Fruit fly (Drosophila melanogaster) whole organism, embryonic: ENCODE data around the gene CG44088.

Experiments
- Ada2b ChIP-seq: fragments of 200-800 bp; sonication (Bioruptor generic); IDR thresholded peaks from 2 replicates; pipeline ENCODE4 v1.3.6; 2022; ENCODE audit warnings: missing biosample characterization, missing genetic modification characterization
- Awh ChIP-seq: fragments of 200-800 bp; sonication (Bioruptor generic); IDR thresholded peaks from 2 replicates; pipeline ENCODE4, ENCODE4 v1.3.6; 2022; ENCODE audit warnings: missing biosample characterization, missing genetic modification characterization
- CG1024 ChIP-seq: fragments of 200-800 bp; sonication (Bioruptor generic); IDR thresholded peaks from 2 replicates; pipeline ENCODE4 v1.3.6; 2022; ENCODE audit warnings: missing biosample characterization, missing genetic modification characterization
- CG10267 ChIP-seq: fragments of 200-800 bp; sonication (Bioruptor generic); optimal IDR thresholded peaks from 2 replicates; lab custom pipeline; 2018; ENCODE audit warnings: missing biosample characterization, mild to moderate bottlenecking, missing genetic modification characterization, moderate library complexity
- CG10366 ChIP-seq: fragments of 200-800 bp; sonication (Bioruptor generic); IDR thresholded peaks from 2 replicates; pipeline ENCODE4 v1.3.6; 2022; ENCODE audit warnings: missing biosample characterization, missing genetic modification characterization
- CG10431 ChIP-seq: fragments of 200-800 bp; sonication (Bioruptor generic); optimal IDR thresholded peaks from 3 replicates; lab custom pipeline; 2018; ENCODE audit warnings: missing biosample characterization, mild to moderate bottlenecking, missing genetic modification characterization
- CG11085 ChIP-seq: fragments of 200-800 bp; sonication (Bioruptor generic); IDR thresholded peaks from 2 replicates; pipeline ENCODE4 v1.3.6; 2022; ENCODE audit warnings: missing biosample characterization, missing genetic modification characterization
- CG12299 ChIP-seq: fragments of 200-800 bp; sonication (Bioruptor generic); optimal IDR thresholded peaks from 2 replicates; lab custom pipeline; 2018; ENCODE audit warnings: missing biosample characterization, mild to moderate bottlenecking, missing genetic modification characterization
- CG13624 ChIP-seq: fragments of 200-800 bp; sonication (Bioruptor generic); optimal IDR thresholded peaks from 2 replicates; lab custom pipeline; 2016; ENCODE audit warnings: missing biosample characterization, missing genetic modification characterization
- CG13775 ChIP-seq: fragments of 200-800 bp; sonication (Bioruptor generic); optimal IDR thresholded peaks from 3 replicates; lab custom pipeline; 2017; ENCODE audit warnings: missing biosample characterization, mild to moderate bottlenecking, missing genetic modification characterization
- CG14667 ChIP-seq: fragments of 200-800 bp; sonication (Bioruptor generic); IDR thresholded peaks from 2 replicates; pipeline ENCODE4 v1.3.6; 2022; ENCODE audit warnings: missing biosample characterization, missing genetic modification characterization
- CG15269 ChIP-seq: fragments of 200-800 bp; sonication (Bioruptor generic); optimal IDR thresholded peaks from 2 replicates; lab custom pipeline; 2018; ENCODE audit warnings: missing biosample characterization, mild to moderate bottlenecking, missing genetic modification characterization, moderate library complexity
- CG1647 ChIP-seq: fragments of 200-800 bp; sonication (Bioruptor generic); optimal IDR thresholded peaks from 3 replicates; lab custom pipeline; 2016; ENCODE audit warnings: missing biosample characterization, missing genetic modification characterization
- CG18011 ChIP-seq: fragments of 200-800 bp; sonication (Bioruptor generic); optimal IDR thresholded peaks from 2 replicates; lab custom pipeline; 2017; ENCODE audit warnings: missing biosample characterization, missing genetic modification characterization, mild to moderate bottlenecking, moderate library complexity, missing genotype
- CG2199 ChIP-seq: fragments of 200-800 bp; sonication (Bioruptor generic); IDR thresholded peaks from 3 replicates; pipeline ENCODE4 v1.3.6; 2022; ENCODE audit warnings: missing biosample characterization, missing genetic modification characterization
- CG30020 ChIP-seq: fragments of 200-800 bp; optimal IDR thresholded peaks from 2 replicates; lab custom pipeline; 2019; ENCODE audit warnings: missing biosample characterization, mild to moderate bottlenecking, missing genetic modification characterization, moderate library complexity
- CG32772 ChIP-seq: fragments of 200-800 bp; sonication (Bioruptor generic); IDR thresholded peaks from 2 replicates; pipeline ENCODE4 v1.3.6; 2022; ENCODE audit warnings: missing biosample characterization, missing genetic modification characterization
- CG34376 ChIP-seq: fragments of 200-800 bp; sonication (Bioruptor generic); optimal IDR thresholded peaks from 2 replicates; lab custom pipeline; 2018; ENCODE audit warnings: missing biosample characterization, mild to moderate bottlenecking, missing genetic modification characterization
- CG4328 ChIP-seq: fragments of 200-800 bp; sonication (Bioruptor generic); optimal IDR thresholded peaks from 3 replicates; lab custom pipeline; 2017; ENCODE audit warnings: missing biosample characterization, missing genetic modification reagents, missing genetic modification characterization
- CG6791 ChIP-seq: fragments of 200-800 bp; sonication (Bioruptor generic); IDR thresholded peaks from 3 replicates; pipeline ENCODE4 v1.3.6; 2022; ENCODE audit warnings: missing biosample characterization, missing genetic modification characterization; ENCODE audit not compliant: partially characterized antibody
- CG8359 ChIP-seq: fragments of 200-800 bp; sonication (Bioruptor generic); optimal IDR thresholded peaks from 2 replicates; lab custom pipeline; 2017; ENCODE audit warnings: missing biosample characterization, mild to moderate bottlenecking, missing genetic modification characterization, borderline replicate concordance
- CG8924 ChIP-seq: fragments of 200-800 bp; optimal IDR thresholded peaks from 3 replicates; lab custom pipeline; 2019; ENCODE audit warnings: missing biosample characterization, mild to moderate bottlenecking, missing genetic modification characterization, moderate library complexity
- CG9876 ChIP-seq: fragments of 200-800 bp; sonication (Bioruptor generic); optimal IDR thresholded peaks from 2 replicates; lab custom pipeline; 2016; ENCODE audit warnings: missing biosample characterization, missing genetic modification characterization
- Dll ChIP-seq: fragments of 200-800 bp; sonication (Bioruptor generic); IDR thresholded peaks from 4 replicates; pipeline ENCODE4 v1.3.6; 2022; ENCODE audit warnings: missing biosample characterization, missing genetic modification characterization; ENCODE audit not compliant: partially characterized antibody
- Doc2 ChIP-seq: fragments of 200-800 bp; sonication (Bioruptor generic); IDR thresholded peaks from 2 replicates; pipeline ENCODE4 v1.3.6; 2022; ENCODE audit warnings: missing biosample characterization, missing genetic modification characterization
- Dref ChIP-seq: fragments of 200-800 bp; sonication (Bioruptor generic); IDR thresholded peaks from 2 replicates; pipeline ENCODE4 v1.3.6; 2022; ENCODE audit warnings: missing biosample characterization, missing genetic modification characterization
- Fer3 ChIP-seq: fragments of 200-800 bp; sonication (Bioruptor generic); optimal IDR thresholded peaks from 2 replicates; lab custom pipeline; 2018; ENCODE audit warnings: missing biosample characterization, mild to moderate bottlenecking, missing genetic modification characterization, moderate library complexity
- H2.0 ChIP-seq: fragments of 200-800 bp; sonication (Bioruptor generic); IDR thresholded peaks from 2 replicates; pipeline ENCODE4 v1.3.6; 2022; ENCODE audit warnings: missing biosample characterization, missing genetic modification characterization
- HLH3B ChIP-seq: fragments of 200-800 bp; sonication (Bioruptor generic); IDR thresholded peaks from 2 replicates; pipeline ENCODE4 v1.3.6; 2022; ENCODE audit warnings: missing biosample characterization, missing genetic modification characterization
- HLHmδ ChIP-seq: fragments of 200-800 bp; sonication (Bioruptor generic); optimal IDR thresholded peaks from 2 replicates; lab custom pipeline; 2018; ENCODE audit warnings: missing biosample characterization, mild to moderate bottlenecking, missing genetic modification characterization, moderate library complexity
- Hand ChIP-seq: fragments of 200-800 bp; sonication (Bioruptor generic); optimal IDR thresholded peaks from 2 replicates; lab custom pipeline; 2017; ENCODE audit warnings: mild to moderate bottlenecking, missing biosample characterization, missing genetic modification reagents, missing genetic modification characterization
- Hey ChIP-seq: fragments of 200-800 bp; sonication (Bioruptor generic); optimal IDR thresholded peaks from 3 replicates; lab custom pipeline; 2018; ENCODE audit warnings: missing biosample characterization, mild to moderate bottlenecking, missing genetic modification characterization
- Kr ChIP-seq: fragments of 200-800 bp; sonication (Bioruptor generic); optimal IDR thresholded peaks from 2 replicates; lab custom pipeline; 2017; ENCODE audit warnings: missing biosample characterization, mild to moderate bottlenecking, missing genetic modification characterization
- Meics ChIP-seq: fragments of 200-800 bp; sonication (Bioruptor generic); optimal IDR thresholded peaks from 2 replicates; lab custom pipeline; 2017; ENCODE audit warnings: missing biosample characterization, mild to moderate bottlenecking, missing genetic modification characterization
- Sox102F ChIP-seq: fragments of 200-800 bp; sonication (Bioruptor generic); optimal IDR thresholded peaks from 2 replicates; lab custom pipeline; 2018; ENCODE audit warnings: missing biosample characterization, mild to moderate bottlenecking, missing genetic modification characterization, moderate library complexity
- Stat92E ChIP-seq, 3 experiments: fragments of >200 bp in 2 of 3; fragments of 200-800 bp in 1 of 3; sonication (Bioruptor generic) in 1 of 3; optimal IDR thresholded peaks; 2 replicates each; lab custom pipeline; 2017 to 2019; ENCODE audit warnings: missing biosample characterization in 3 of 3, missing genetic modification characterization in 3 of 3, mild to moderate bottlenecking in 1 of 3, moderate library complexity in 1 of 3
- abd-A ChIP-seq: fragments of 200-800 bp; sonication (Bioruptor generic); optimal IDR thresholded peaks from 3 replicates; lab custom pipeline; 2019; ENCODE audit warnings: missing biosample characterization, mild to moderate bottlenecking, missing genetic modification characterization, moderate library complexity
- dimm ChIP-seq: fragments of 200-800 bp; sonication (Bioruptor generic); IDR thresholded peaks from 2 replicates; pipeline ENCODE4 v1.3.6; 2022; ENCODE audit warnings: missing biosample characterization, missing genetic modification characterization
- eyg ChIP-seq: fragments of 200-800 bp; sonication (Bioruptor generic); optimal IDR thresholded peaks from 3 replicates; lab custom pipeline; 2016; ENCODE audit warnings: missing biosample characterization, missing genetic modification characterization
- fru ChIP-seq: fragments of >200 bp; optimal IDR thresholded peaks from 2 replicates; lab custom pipeline; 2017
- h ChIP-seq: fragments of >200 bp; optimal IDR thresholded peaks from 2 replicates; lab custom pipeline; 2017
- hkb ChIP-seq, 2 experiments: fragments of 200-800 bp in 1 of 2; fragments of >200 bp in 1 of 2; sonication (Bioruptor generic) in 1 of 2; IDR thresholded peaks in 1 of 2; optimal IDR thresholded peaks in 1 of 2; 2 replicates each; pipeline versions ENCODE4 v1.3.6 to Lab custom; 2017 to 2022; ENCODE audit warnings: missing biosample characterization in 1 of 2, missing genetic modification characterization in 1 of 2
- jumu ChIP-seq: fragments of 200-800 bp; sonication (Bioruptor generic); optimal IDR thresholded peaks from 3 replicates; lab custom pipeline; 2016; ENCODE audit warnings: missing biosample characterization, missing genetic modification characterization
- lbe ChIP-seq: fragments of 200-800 bp; sonication (Bioruptor generic); optimal IDR thresholded peaks from 2 replicates; lab custom pipeline; 2016; ENCODE audit warnings: missing biosample characterization, mild to moderate bottlenecking, missing genetic modification characterization
- lola ChIP-seq, 3 experiments: fragments of >200 bp in 2 of 3; fragments of 200-800 bp in 1 of 3; sonication (Bioruptor generic) in 1 of 3; optimal IDR thresholded peaks; 2 replicates each; lab custom pipeline; 2017 to 2019; ENCODE audit warnings: missing biosample characterization in 3 of 3, missing genetic modification characterization in 3 of 3, mild to moderate bottlenecking in 1 of 3, moderate library complexity in 1 of 3
- otp ChIP-seq: fragments of 200-800 bp; sonication (Bioruptor generic); IDR thresholded peaks from 3 replicates; pipeline ENCODE4, ENCODE4 v1.3.6; 2022; ENCODE audit warnings: missing biosample characterization, missing genetic modification characterization
- pzg ChIP-seq: fragments of 200-800 bp; sonication (Bioruptor generic); optimal IDR thresholded peaks from 3 replicates; lab custom pipeline; 2018; ENCODE audit warnings: missing biosample characterization, mild to moderate bottlenecking, missing genetic modification characterization, moderate library complexity
- seq ChIP-seq: fragments of 200-800 bp; sonication (Bioruptor generic); IDR thresholded peaks from 2 replicates; pipeline ENCODE4 v1.3.6; 2022; ENCODE audit warnings: missing biosample characterization, missing genetic modification characterization
- tin ChIP-seq: fragments of 200-800 bp; sonication (Bioruptor generic); optimal IDR thresholded peaks from 3 replicates; lab custom pipeline; 2016; ENCODE audit warnings: missing biosample characterization, missing genetic modification characterization
- trem ChIP-seq: fragments of 200-800 bp; optimal IDR thresholded peaks from 3 replicates; lab custom pipeline; 2019; ENCODE audit warnings: missing biosample characterization, mild to moderate bottlenecking, missing genetic modification characterization, moderate library complexity
- z ChIP-seq: fragments of 200-800 bp; sonication (Bioruptor generic); IDR thresholded peaks from 3 replicates; pipeline ENCODE4 v1.3.6; 2022; ENCODE audit warnings: missing biosample characterization, missing genetic modification characterization

Gene CG44088

dm6 chr3R:4775371-4775770 lies 518 bp upstream of the CG44088 start (continued):
- TF ChIP-seq hkb (optimal IDR thresholded peaks at IDR 0.05; lab: Kevin White, UChicago) (no peak), hkb (GFP tag; IDR thresholded peaks at IDR 0.05; lab: Robert Waterston, UW) (peak; percentile 54; the same call in 1 of the 2 replicates), otp (GFP tag; lab: Robert Waterston, UW) (no peak), Dref (GFP tag; lab: Robert Waterston, UW) (no peak), Ada2b (GFP tag; lab: Robert Waterston, UW) (peak; percentile 13; the same call in 1 of the 2 replicates), lola (GFP tag; optimal IDR thresholded peaks at IDR 0.05; lab: Kevin White, UChicago) (no peak), CG8924 (tag; lab: Kevin White, UChicago) (peak; percentile 26), CG10366 (GFP tag; lab: Robert Waterston, UW) (peak; percentile 22; the same call in 1 of the 2 replicates), eyg (GFP tag; lab: Kevin White, UChicago) (no peak), CG13775 (GFP tag; lab: Kevin White, UChicago) (peak; percentile 44), jumu (GFP tag; lab: Kevin White, UChicago) (peak; percentile 15), Fer3 (tag; lab: Kevin White, UChicago) (peak; percentile 43), CG11085 (GFP tag; lab: Robert Waterston, UW) (no peak), pzg (GFP tag; lab: Kevin White, UChicago) (peak; percentile 72), HLH3B (GFP tag; lab: Robert Waterston, UW) (no peak), lbe (GFP tag; lab: Kevin White, UChicago) (no peak), CG6791 (GFP tag; lab: Robert Waterston, UW) (no peak), CG8359 (no peak), Kr (GFP tag; lab: Kevin White, UChicago) (no peak), fru (no peak), z (GFP tag; lab: Robert Waterston, UW) (no peak), CG2199 (GFP tag; lab: Robert Waterston, UW) (no peak), h (lab: Kevin White, UChicago) (no peak), dimm (no peak), CG4328 (GFP tag; lab: Kevin White, UChicago) (no peak), CG34376 (GFP tag; lab: Kevin White, UChicago) (no peak), H2.0 (GFP tag; lab: Robert Waterston, UW) (0 out of 2 replicates have a peak, but pooled peaks have one; percentile 5), Dll (no peak), Stat92E (GFP tag; optimal IDR thresholded peaks at IDR 0.05; lab: Kevin White, UChicago) (no peak), CG10267 (tag; lab: Kevin White, UChicago) (peak; percentile 43), CG12299 (tag; lab: Kevin White, UChicago) (no peak), Doc2 (GFP tag; lab: Robert Waterston, UW) (no peak), CG1647 (GFP tag; lab: Kevin White, UChicago) (no peak), abd-A (tag; lab: Kevin White, UChicago) (no peak), Meics (GFP tag; lab: Kevin White, UChicago) (peak; percentile 53), Hey (tag; lab: Kevin White, UChicago) (no peak), Awh (GFP tag; lab: Robert Waterston, UW) (no peak), Hand (GFP tag; lab: Kevin White, UChicago) (no peak), CG13624 (peak; percentile 30), tin (GFP tag; lab: Kevin White, UChicago) (peak; percentile 27), CG15269 (tag; lab: Kevin White, UChicago) (no peak), seq (GFP tag; lab: Robert Waterston, UW) (no peak), CG30020 (tag; lab: Kevin White, UChicago) (peak; percentile 92), CG1024 (GFP tag; lab: Robert Waterston, UW) (peak; percentile 74), CG14667 (GFP tag; lab: Robert Waterston, UW) (no peak), HLHmδ (GFP tag; lab: Kevin White, UChicago) (no peak), CG9876 (GFP tag; lab: Kevin White, UChicago) (peak; percentile 2), CG18011 (GFP tag; lab: Kevin White, UChicago) (no peak), CG32772 (GFP tag; lab: Robert Waterston, UW) (no peak), CG10431 (GFP tag; lab: Kevin White, UChicago) (no peak), Sox102F (GFP tag; lab: Kevin White, UChicago) (peak; percentile 47), trem (tag; lab: Kevin White, UChicago) (peak; percentile 58)
